Worm (Caenorhabditis elegans): ENCODE data around the gene C52B9.8.

DNA sequence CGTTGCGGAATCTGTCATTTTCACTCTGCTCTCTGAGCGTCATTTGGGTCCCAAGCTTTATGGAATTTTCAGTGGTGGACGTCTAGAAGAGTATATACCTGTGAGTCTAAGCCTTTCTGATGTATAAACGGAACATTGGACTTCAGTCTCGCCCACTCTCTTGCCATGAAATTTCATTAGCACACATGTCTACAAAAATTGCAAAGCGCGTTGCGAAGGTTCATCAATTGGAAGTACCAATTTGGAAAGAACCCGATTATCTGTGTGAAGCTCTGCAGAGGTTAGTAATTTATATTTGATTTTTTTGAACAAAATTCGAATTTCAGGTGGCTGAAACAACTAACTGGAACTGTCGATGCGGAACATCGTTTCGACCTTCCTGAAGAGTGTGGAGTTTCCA is 21.8 kb downstream of the C52B9.8 start:
- TF ChIP-seq ama-1 (optimal IDR thresholded peaks at IDR 0.05) (no peak), aly-1 (tag; optimal IDR thresholded peaks at IDR 0.05) (no peak), B0310.2 (tag; optimal IDR thresholded peaks at IDR 0.05) (no peak), tra-4 (tag; optimal IDR thresholded peaks at IDR 0.05) (no peak), ceh-36 (tag; optimal IDR thresholded peaks at IDR 0.05) (no peak), hnd-1 (tag; optimal IDR thresholded peaks at IDR 0.05) (no peak)

Measured in whole organism, early embryonic.